Worm (Caenorhabditis elegans): Measurements from ENCODE around the gene mltn-10.

The mltn-10 gene

DNA sequence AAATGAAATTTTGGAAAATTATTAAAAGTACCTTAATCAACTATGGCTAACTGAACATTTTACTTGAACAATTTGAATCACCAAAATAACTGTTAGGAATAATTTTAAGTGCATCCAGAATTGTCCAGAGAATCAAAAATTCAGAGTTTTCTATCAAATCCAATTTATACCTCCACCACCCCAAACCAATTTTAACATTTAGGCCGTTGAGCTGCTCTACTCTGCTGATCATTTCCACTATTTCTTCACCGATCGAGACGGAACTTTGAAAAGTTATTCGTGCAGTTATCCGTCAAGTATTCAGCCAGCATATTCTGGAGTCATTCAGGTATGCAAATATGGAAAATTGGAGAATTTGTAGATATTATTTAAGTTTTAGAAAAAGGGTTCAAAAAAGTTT is 14.3 kb upstream of the mltn-10 start:
- TF ChIP-seq nhr-2 (tag; optimal IDR thresholded peaks at IDR 0.05): no peak
- no peak for TF ChIP-seq lsy-2 (tag; optimal IDR thresholded peaks at IDR 0.05)
- TF ChIP-seq elt-3 (tag; optimal IDR thresholded peaks at IDR 0.05): no peak
- TF ChIP-seq nhr-237 (tag; optimal IDR thresholded peaks at IDR 0.05): no peak
- no peak for TF ChIP-seq cnd-1 (tag; optimal IDR thresholded peaks at IDR 0.05)
- TF ChIP-seq nhr-28 (tag; optimal IDR thresholded peaks at IDR 0.05): no peak
- TF ChIP-seq nhr-12 (tag; optimal IDR thresholded peaks at IDR 0.05): no peak
- TF ChIP-seq tbx-8 (GFP tag; optimal IDR thresholded peaks at IDR 0.05): no peak
- no peak for TF ChIP-seq ham-2 (GFP tag; optimal IDR thresholded peaks at IDR 0.05)
- no peak for TF ChIP-seq mls-2 (tag; optimal IDR thresholded peaks at IDR 0.05)
- TF ChIP-seq sptf-1 (tag; optimal IDR thresholded peaks at IDR 0.05): no peak
- no peak for TF ChIP-seq ceh-39 (tag; optimal IDR thresholded peaks at IDR 0.05)
- TF ChIP-seq snpc-4 (tag; optimal IDR thresholded peaks at IDR 0.05): no peak
- TF ChIP-seq mep-1 (tag; optimal IDR thresholded peaks at IDR 0.05): no peak
- no peak for TF ChIP-seq unc-62 (GFP tag; optimal IDR thresholded peaks at IDR 0.05)
- no peak for TF ChIP-seq flh-1 (GFP tag; optimal IDR thresholded peaks at IDR 0.05)
- no peak for TF ChIP-seq pha-4 (tag; optimal IDR thresholded peaks at IDR 0.05)
- TF ChIP-seq ceh-83 (GFP tag; optimal IDR thresholded peaks at IDR 0.05): no peak
- no peak for TF ChIP-seq M03D4.4 (tag; optimal IDR thresholded peaks at IDR 0.05)
- no peak for TF ChIP-seq mab-5 (tag; optimal IDR thresholded peaks at IDR 0.05)

DNA sequence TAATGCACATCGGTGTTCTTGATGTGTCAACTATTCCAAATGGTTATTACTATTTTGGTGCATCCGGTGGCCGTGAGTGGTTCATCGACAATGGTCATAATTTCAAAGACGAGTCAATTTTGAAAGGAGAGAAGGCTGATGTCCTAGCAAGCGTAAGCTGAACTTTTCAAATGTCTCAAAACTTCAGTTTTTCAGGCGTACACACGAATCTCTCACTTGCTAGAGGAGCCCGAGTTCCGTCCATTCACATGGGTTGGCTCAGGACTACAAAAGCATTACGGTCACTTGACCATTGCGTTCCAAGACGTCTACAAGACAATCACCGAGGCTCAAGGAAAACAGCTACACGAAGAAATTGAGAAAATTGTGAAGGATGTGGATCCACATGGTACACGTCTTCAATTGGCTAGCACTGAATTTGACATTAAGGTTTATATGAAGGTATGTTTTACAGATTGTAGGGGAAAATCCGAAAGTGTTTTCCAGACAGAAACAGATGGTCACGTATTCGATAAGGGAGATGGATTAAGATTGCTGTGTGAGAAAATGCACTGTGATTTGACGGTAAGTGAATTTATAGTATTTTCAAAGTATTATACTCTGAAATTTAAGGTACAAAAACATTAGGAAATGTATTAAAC is 13.4 kb upstream of the mltn-10 start:
- no peak for TF ChIP-seq ceh-43 (GFP tag; optimal IDR thresholded peaks at IDR 0.05)
- TF ChIP-seq nhr-2 (tag; optimal IDR thresholded peaks at IDR 0.05): no peak
- TF ChIP-seq ham-2 (GFP tag; optimal IDR thresholded peaks at IDR 0.05): no peak
- TF ChIP-seq lin-32 (GFP tag; optimal IDR thresholded peaks at IDR 0.05): no peak
- no peak for TF ChIP-seq pha-4 (tag; optimal IDR thresholded peaks at IDR 0.05)
- TF ChIP-seq cnd-1 (tag; optimal IDR thresholded peaks at IDR 0.05): no peak
- no peak for TF ChIP-seq elt-3 (tag; optimal IDR thresholded peaks at IDR 0.05)
- no peak for TF ChIP-seq lin-13 (tag; optimal IDR thresholded peaks at IDR 0.05)
- no peak for TF ChIP-seq mep-1 (tag; optimal IDR thresholded peaks at IDR 0.05)
- no peak for TF ChIP-seq nhr-12 (tag; optimal IDR thresholded peaks at IDR 0.05)
- TF ChIP-seq blmp-1 (tag; optimal IDR thresholded peaks at IDR 0.05): no peak
- no peak for TF ChIP-seq unc-62 (GFP tag; optimal IDR thresholded peaks at IDR 0.05)
- no peak for TF ChIP-seq elt-1 (tag; optimal IDR thresholded peaks at IDR 0.05; ENCODE audit: borderline replicate concordance, insufficient read depth)
- TF ChIP-seq tbx-8 (GFP tag; optimal IDR thresholded peaks at IDR 0.05): no peak
- TF ChIP-seq nhr-28 (tag; optimal IDR thresholded peaks at IDR 0.05): no peak
- TF ChIP-seq ces-1 (GFP tag; optimal IDR thresholded peaks at IDR 0.05): no peak
- no peak for TF ChIP-seq bed-3 (GFP tag; optimal IDR thresholded peaks at IDR 0.05)

DNA sequence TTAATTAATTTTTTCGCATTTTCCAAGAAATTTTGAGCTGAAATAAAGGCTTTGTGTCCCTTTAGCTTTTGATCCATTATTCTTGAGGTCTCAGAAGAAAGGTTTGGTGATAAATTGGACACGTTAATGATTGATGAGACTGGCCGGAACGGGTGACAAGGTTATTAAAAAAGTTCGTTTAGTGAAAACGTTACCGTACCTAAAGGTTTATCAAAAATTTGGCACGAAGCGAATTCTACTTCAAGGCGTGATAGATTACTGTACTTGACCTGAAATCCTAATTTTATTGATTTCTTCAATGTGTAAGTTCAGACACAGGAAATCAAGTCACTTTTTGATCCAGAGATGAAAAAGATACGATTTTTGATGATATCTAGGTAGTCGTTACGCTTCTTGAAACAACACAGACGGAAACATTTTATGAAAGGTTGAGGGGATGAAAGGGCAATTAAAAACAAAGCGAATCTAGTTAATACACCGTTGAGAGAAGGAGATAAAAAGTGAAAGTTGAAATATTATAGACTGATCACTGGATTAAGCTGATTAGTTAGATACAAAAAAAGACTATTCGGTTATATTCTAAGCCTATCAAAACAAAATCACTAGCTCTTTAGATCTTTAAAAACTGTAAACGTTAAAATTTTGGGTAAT is 12.2 kb upstream of the mltn-10 start:
- TF ChIP-seq unc-62 (GFP tag; optimal IDR thresholded peaks at IDR 0.05) (no peak), cnd-1 (tag; optimal IDR thresholded peaks at IDR 0.05) (no peak), nhr-28 (tag; optimal IDR thresholded peaks at IDR 0.05) (no peak), lsy-2 (tag; optimal IDR thresholded peaks at IDR 0.05) (no peak), bed-3 (GFP tag; optimal IDR thresholded peaks at IDR 0.05) (no peak), sptf-1 (tag; optimal IDR thresholded peaks at IDR 0.05) (no peak), ceh-83 (GFP tag; optimal IDR thresholded peaks at IDR 0.05) (no peak), M03D4.4 (tag; optimal IDR thresholded peaks at IDR 0.05) (no peak), snpc-4 (tag; optimal IDR thresholded peaks at IDR 0.05) (no peak), lin-32 (GFP tag; optimal IDR thresholded peaks at IDR 0.05) (no peak), hlh-1 (tag; optimal IDR thresholded peaks at IDR 0.05) (no peak), ztf-11 (tag; optimal IDR thresholded peaks at IDR 0.05) (no peak), nhr-76 (tag; optimal IDR thresholded peaks at IDR 0.05) (no peak), ces-1 (GFP tag; optimal IDR thresholded peaks at IDR 0.05) (no peak)

DNA sequence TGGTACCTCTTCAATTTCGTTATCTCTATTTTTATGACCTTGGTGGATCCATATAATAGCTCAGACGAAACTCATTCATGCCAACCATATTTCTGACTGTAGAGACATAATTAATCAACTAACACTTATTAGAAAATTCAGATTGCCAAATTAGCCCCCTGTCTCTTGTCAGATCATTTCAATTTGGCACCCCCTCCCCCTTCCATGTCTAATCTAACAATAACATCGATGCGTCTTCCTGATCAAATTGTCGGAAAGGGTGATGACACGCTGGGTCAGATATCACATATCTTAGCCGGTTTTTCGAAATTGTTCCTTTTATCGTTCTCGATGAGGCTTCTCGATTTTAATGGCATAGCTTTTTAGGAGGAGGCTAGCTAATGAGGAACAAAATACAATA is 11.6 kb upstream of the mltn-10 start:
- no peak for TF ChIP-seq sem-2 (GFP tag; optimal IDR thresholded peaks at IDR 0.05)
- TF ChIP-seq ham-2 (GFP tag; optimal IDR thresholded peaks at IDR 0.05): peak; percentile 31
- peak; percentile 52 for TF ChIP-seq elt-1 (tag; optimal IDR thresholded peaks at IDR 0.05; ENCODE audit: borderline replicate concordance, insufficient read depth)

Measured in whole organism, mixed stage, embryonic.